Worm (Caenorhabditis elegans) whole organism, L1 larva: Measurements from ENCODE around the gene col-152.

Source experiments
- aha-1 ChIP-seq: fragments of 150-350 bp; optimal IDR thresholded peaks from 2 replicates; lab custom pipeline; 2014; ENCODE audit warnings: missing biosample characterization, missing genetic modification characterization
- alr-1 ChIP-seq: fragments of 200-800 bp; sonication (Bioruptor generic); optimal IDR thresholded peaks from 2 replicates; lab custom pipeline; 2018; ENCODE audit warnings: borderline replicate concordance, mild to moderate bottlenecking, missing genetic modification characterization, missing compliant biosample characterization
- ces-1 ChIP-seq: fragments of 150-350 bp; optimal IDR thresholded peaks from 2 replicates; lab custom pipeline; 2014; ENCODE audit warnings: missing biosample characterization, missing genetic modification reagents, missing genetic modification characterization
- dpl-1 ChIP-seq, 3 experiments: fragments of 150-350 bp in 2 of 3; sonication (generic microtip) in 1 of 3; optimal IDR thresholded peaks; 2 replicates each; lab custom pipeline; 2014 to 2017; ENCODE audit warnings: missing biosample characterization in 3 of 3, missing genetic modification characterization in 3 of 3, missing genetic modification reagents in 3 of 3
- egl-27 ChIP-seq, 2 experiments: fragments of 150-350 bp in 1 of 2; sonication (generic microtip); optimal IDR thresholded peaks; 3 replicates each; lab custom pipeline; 2017 to 2018; ENCODE audit warnings: missing biosample characterization in 2 of 2, missing genetic modification characterization in 2 of 2, missing genetic modification reagents in 2 of 2
- fkh-4 ChIP-seq: sonication (generic microtip); optimal IDR thresholded peaks from 2 replicates; lab custom pipeline; 2016; ENCODE audit warnings: missing compliant biosample characterization, missing genetic modification characterization, borderline replicate concordance
- irx-1 ChIP-seq: sonication (generic microtip); optimal IDR thresholded peaks from 2 replicates; lab custom pipeline; 2016; ENCODE audit warnings: missing genetic modification characterization, missing compliant biosample characterization
- lin-39 ChIP-seq: fragments of 150-350 bp; optimal IDR thresholded peaks from 2 replicates; lab custom pipeline; 2014; ENCODE audit warnings: missing biosample characterization, missing genetic modification reagents, missing genetic modification characterization
- nhr-11 ChIP-seq: fragments of 150-350 bp; optimal IDR thresholded peaks from 2 replicates; lab custom pipeline; 2014; ENCODE audit warnings: missing biosample characterization, missing genetic modification characterization
- nhr-28 ChIP-seq: fragments of 150-350 bp; optimal IDR thresholded peaks from 2 replicates; lab custom pipeline; 2014; ENCODE audit warnings: missing biosample characterization, missing genetic modification characterization
- nhr-76 ChIP-seq: sonication (generic microtip); optimal IDR thresholded peaks from 2 replicates; lab custom pipeline; 2017; ENCODE audit warnings: missing biosample characterization, missing genetic modification characterization
- nhr-77 ChIP-seq: fragments of 150-350 bp; optimal IDR thresholded peaks from 2 replicates; lab custom pipeline; 2014; ENCODE audit warnings: missing biosample characterization, missing genetic modification characterization
- unc-130 ChIP-seq: fragments of 150-350 bp; optimal IDR thresholded peaks from 2 replicates; lab custom pipeline; 2017; ENCODE audit warnings: missing biosample characterization, missing genetic modification characterization, inconsistent platforms
- unc-98 ChIP-seq: fragments of 200-800 bp; sonication (Bioruptor generic); IDR thresholded peaks from 2 replicates; pipeline ENCODE4 v1.3.6; 2022; ENCODE audit warnings: missing genetic modification characterization, missing compliant biosample characterization

DNA sequence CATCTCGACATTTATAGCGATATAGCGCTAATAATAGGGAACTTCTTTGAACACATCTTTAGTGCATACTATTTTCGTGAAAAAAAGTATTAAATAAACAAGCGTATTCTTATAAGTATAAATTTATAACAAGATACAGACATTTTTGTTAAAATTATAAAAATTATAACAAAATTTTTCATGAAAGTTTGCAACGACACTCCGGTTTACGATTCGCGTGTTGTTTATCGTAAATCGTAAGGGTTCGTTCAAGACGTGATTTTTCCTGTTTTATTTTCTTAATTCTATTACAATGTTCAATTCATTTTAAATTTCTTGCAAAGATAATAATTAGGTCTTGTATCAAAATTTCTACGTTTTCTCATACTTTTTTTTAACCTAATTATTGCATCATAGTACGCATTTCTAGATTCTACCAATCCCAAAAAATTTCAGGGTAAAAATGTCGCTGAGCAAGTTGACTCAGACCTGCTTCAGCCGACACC, 38.0 kb downstream of the col-152 start, which contains the start of gene scpl-4:
- no peak for TF ChIP-seq lin-39 (tag; lab: Kevin White, UChicago)
- TF ChIP-seq nhr-76 (tag; lab: Kevin White, UChicago), result no peak
- no peak for TF ChIP-seq alr-1 (tag; lab: Kevin White, UChicago)
- TF ChIP-seq fkh-4 (tag; lab: Kevin White, UChicago), result no peak
- no peak for TF ChIP-seq egl-27 (tag; optimal IDR thresholded peaks at IDR 0.05; lab: Kevin White, UChicago)
- no peak for TF ChIP-seq nhr-28 (tag; lab: Kevin White, UChicago)
- TF ChIP-seq aha-1 (tag; lab: Kevin White, UChicago), result no peak
- TF ChIP-seq unc-98 (GFP tag; lab: Robert Waterston, UW), result no peak
- no peak for TF ChIP-seq nhr-77 (tag; lab: Kevin White, UChicago)
- TF ChIP-seq irx-1, result no peak
- peak in 1 of 3 experiments; percentile 30 for TF ChIP-seq dpl-1 (GFP tag; optimal IDR thresholded peaks at IDR 0.05; lab: Kevin White, UChicago)
- no peak for TF ChIP-seq nhr-11 (tag; lab: Kevin White, UChicago)
- TF ChIP-seq ces-1 (GFP tag; lab: Kevin White, UChicago), result no peak
- TF ChIP-seq unc-130 (tag; lab: Kevin White, UChicago), result no peak
